Fruit fly (Drosophila melanogaster): Measurements from ENCODE around the gene CG3527.

CG3527 gene

dm6 chrX:4563980-4564379, 12.2 kb downstream of the CG3527 start:
- peak; percentile 52 for TF ChIP-seq nom (GFP tag; optimal IDR thresholded peaks at IDR 0.05)
- TF ChIP-seq Xrp1 (GFP tag; IDR thresholded peaks at IDR 0.05), result no peak
- peak; percentile 57; the same call in 1 of the 2 replicates for TF ChIP-seq CG32772 (GFP tag; IDR thresholded peaks at IDR 0.05)
- peak; percentile 44 for TF ChIP-seq grn (GFP tag; optimal IDR thresholded peaks at IDR 0.05)
- peak; percentile 60 for TF ChIP-seq sqz (GFP tag; optimal IDR thresholded peaks at IDR 0.05)

- TF ChIP-seq phol (tag; optimal IDR thresholded peaks at IDR 0.05) (peak; percentile 3), lov (optimal IDR thresholded peaks at IDR 0.05) (no peak), lov (GFP tag; IDR thresholded peaks at IDR 0.05) (no peak), CG7963 (GFP tag; IDR thresholded peaks at IDR 0.05; ENCODE audit: partially characterized antibody) (no peak), CG10979 (tag; optimal IDR thresholded peaks at IDR 0.05) (peak; percentile 42), dmrt11E (tag; optimal IDR thresholded peaks at IDR 0.05) (peak; percentile 58), CG12236 (GFP tag; optimal IDR thresholded peaks at IDR 0.05) (no peak), CG9727 (GFP tag; optimal IDR thresholded peaks at IDR 0.05) (peak; percentile 49), lola (GFP tag; optimal IDR thresholded peaks at IDR 0.05) (peak in 1 of 3 experiments; percentile 33), CG10959 (GFP tag; IDR thresholded peaks at IDR 0.05) (0 out of 2 replicates have a peak, but pooled peaks have one; percentile 33), sqz (GFP tag; optimal IDR thresholded peaks at IDR 0.05) (no peak), Atf3 (GFP tag; optimal IDR thresholded peaks at IDR 0.05) (no peak), CG8765 (GFP tag; IDR thresholded peaks at IDR 0.05) (peak; percentile 54), mld (GFP tag; IDR thresholded peaks at IDR 0.05; ENCODE audit: partially characterized antibody) (no peak), CG15696 (tag; optimal IDR thresholded peaks at IDR 0.05) (peak; percentile 38), gem (tag; optimal IDR thresholded peaks at IDR 0.05) (peak; percentile 26), prd (optimal IDR thresholded peaks at IDR 0.05) (no peak), prd (GFP tag; IDR thresholded peaks at IDR 0.05) (peak; percentile 45; the same call in 2 of the 3 replicates), unpg (GFP tag; optimal IDR thresholded peaks at IDR 0.05) (peak; percentile 1), CG2712 (tag; optimal IDR thresholded peaks at IDR 0.05) (peak; percentile 39), ac (GFP tag; optimal IDR thresholded peaks at IDR 0.05) (peak; percentile 11), CG4424 (GFP tag; optimal IDR thresholded peaks at IDR 0.05) (peak; percentile 3), CG1024 (GFP tag; IDR thresholded peaks at IDR 0.05) (no peak), Nf-YA (GFP tag; IDR thresholded peaks at IDR 0.05) (no peak), CG4404 (GFP tag; IDR thresholded peaks at IDR 0.05) (peak; percentile 51), sens (GFP tag) (peak; percentile 90), zfh1 (GFP tag; IDR thresholded peaks at IDR 0.05) (peak; percentile 36; the same call in 1 of the 3 replicates), CG11504 (tag; optimal IDR thresholded peaks at IDR 0.05) (no peak), fd102C (GFP tag; optimal IDR thresholded peaks at IDR 0.05) (no peak), Nf-YB (GFP tag; optimal IDR thresholded peaks at IDR 0.05) (no peak), Myb (GFP tag; optimal IDR thresholded peaks at IDR 0.05) (no peak), CG18262 (tag; optimal IDR thresholded peaks at IDR 0.05) (peak; percentile 33), row (GFP tag; IDR thresholded peaks at IDR 0.05) (0 out of 3 replicates have a peak, but pooled peaks have one; percentile 22), CG13123 (GFP tag; optimal IDR thresholded peaks at IDR 0.05) (no peak), CG1603 (tag; optimal IDR thresholded peaks at IDR 0.05) (peak; percentile 58), CG12769 (tag; optimal IDR thresholded peaks at IDR 0.05) (no peak), z (GFP tag; IDR thresholded peaks at IDR 0.05) (no peak), CG12391 (tag; optimal IDR thresholded peaks at IDR 0.05) (peak; percentile 33), CG10267 (tag; optimal IDR thresholded peaks at IDR 0.05) (peak; percentile 1), dan (GFP tag; IDR thresholded peaks at IDR 0.05) (peak; percentile 16; the same call in 1 of the 2 replicates), zf30C (GFP tag; optimal IDR thresholded peaks at IDR 0.05) (peak; percentile 40), chif (GFP tag; optimal IDR thresholded peaks at IDR 0.05) (peak in 1 of 2 experiments; percentile 10), ind (GFP tag; optimal IDR thresholded peaks at IDR 0.05) (no peak), unc-4 (GFP tag; IDR thresholded peaks at IDR 0.05; ENCODE audit: partially characterized antibody) (no peak), Xrp1 (GFP tag; IDR thresholded peaks at IDR 0.05) (peak; percentile 49; the same call in 1 of the 2 replicates)
These were observed 13.2 kb downstream of the CG3527 start for dm6 chrX:4564962-4565361.
